Fruit fly (Drosophila melanogaster) whole organism, prepupa: Measurements from ENCODE around the gene pxb.

ENCODE experiments used
- Blimp-1 ChIP-seq: fragments of 200-800 bp; sonication (Bioruptor generic); optimal IDR thresholded peaks from 3 replicates; lab custom pipeline; 2017; ENCODE audit warnings: missing biosample characterization, missing genetic modification characterization, mild to moderate bottlenecking, moderate library complexity, missing genetic modification reagents
- CG10631 ChIP-seq: fragments of 200-800 bp; sonication (Bioruptor generic); optimal IDR thresholded peaks from 2 replicates; lab custom pipeline; 2016; ENCODE audit warnings: missing biosample characterization, missing genetic modification characterization
- CG10669 ChIP-seq: fragments of 200-800 bp; sonication (Bioruptor generic); optimal IDR thresholded peaks from 3 replicates; lab custom pipeline; 2018; ENCODE audit warnings: missing biosample characterization, mild to moderate bottlenecking, missing genetic modification characterization, moderate library complexity
- CG11294 ChIP-seq: fragments of 200-800 bp; sonication (Bioruptor generic); IDR thresholded peaks from 2 replicates; pipeline ENCODE4 v1.3.6; 2022; ENCODE audit warnings: missing biosample characterization, missing genetic modification characterization
- CG11762 ChIP-seq: fragments of 200-800 bp; sonication (Bioruptor generic); optimal IDR thresholded peaks from 3 replicates; lab custom pipeline; 2016; ENCODE audit warnings: missing biosample characterization, missing genetic modification characterization; ENCODE audit not compliant: insufficient read depth
- CG11902 ChIP-seq: fragments of 200-800 bp; sonication (Bioruptor generic); optimal IDR thresholded peaks from 3 replicates; lab custom pipeline; 2016; ENCODE audit warnings: missing biosample characterization, missing genetic modification characterization
- CG15336 ChIP-seq: fragments of 200-800 bp; sonication (Bioruptor generic); IDR thresholded peaks from 2 replicates; pipeline ENCODE4 v1.3.6; 2022; ENCODE audit warnings: missing biosample characterization, missing genetic modification characterization
- CG1621 ChIP-seq: fragments of 200-800 bp; sonication (Bioruptor generic); optimal IDR thresholded peaks from 3 replicates; lab custom pipeline; 2018; ENCODE audit warnings: missing biosample characterization, mild to moderate bottlenecking, missing genetic modification characterization
- CG16779 ChIP-seq: fragments of 200-800 bp; sonication (Bioruptor generic); optimal IDR thresholded peaks from 3 replicates; lab custom pipeline; 2017; ENCODE audit warnings: missing biosample characterization, mild to moderate bottlenecking, missing genetic modification characterization
- CG3032 ChIP-seq: fragments of 200-800 bp; optimal IDR thresholded peaks from 2 replicates; lab custom pipeline; 2019; ENCODE audit warnings: missing biosample characterization, mild to moderate bottlenecking, missing genetic modification characterization, moderate library complexity
- CG31627 ChIP-seq: fragments of 200-800 bp; sonication (Bioruptor generic); optimal IDR thresholded peaks from 3 replicates; lab custom pipeline; 2016; ENCODE audit warnings: missing biosample characterization, missing genetic modification characterization
- CG34406 ChIP-seq: fragments of 200-800 bp; sonication (Bioruptor generic); optimal IDR thresholded peaks from 3 replicates; lab custom pipeline; 2016; ENCODE audit warnings: missing biosample characterization, missing genetic modification characterization
- CG3919 ChIP-seq: fragments of 200-800 bp; sonication (Bioruptor generic); optimal IDR thresholded peaks from 3 replicates; lab custom pipeline; 2016; ENCODE audit warnings: missing biosample characterization, missing genetic modification characterization
- CG4318 ChIP-seq: fragments of 200-800 bp; sonication (Bioruptor generic); optimal IDR thresholded peaks from 3 replicates; lab custom pipeline; 2017; ENCODE audit warnings: missing biosample characterization, mild to moderate bottlenecking, missing genetic modification characterization
- CG6163 ChIP-seq: fragments of 200-800 bp; sonication (Bioruptor generic); IDR thresholded peaks from 3 replicates; pipeline ENCODE4 v1.3.6; 2022; ENCODE audit warnings: missing biosample characterization, missing genetic modification characterization
- CG6808 ChIP-seq: fragments of 200-800 bp; sonication (Bioruptor generic); optimal IDR thresholded peaks from 3 replicates; lab custom pipeline; 2017; ENCODE audit warnings: missing biosample characterization, missing genetic modification characterization, mild to moderate bottlenecking, moderate library complexity, missing genetic modification reagents
- CG6854 ChIP-seq: fragments of 200-800 bp; sonication (Bioruptor generic); optimal IDR thresholded peaks from 2 replicates; lab custom pipeline; 2017; ENCODE audit warnings: missing biosample characterization, mild to moderate bottlenecking, missing genetic modification characterization
- CG7368 ChIP-seq: fragments of 200-800 bp; sonication (Bioruptor generic); optimal IDR thresholded peaks from 3 replicates; lab custom pipeline; 2016; ENCODE audit warnings: missing biosample characterization, missing genetic modification characterization
- CG8119 ChIP-seq: fragments of 200-800 bp; sonication (Bioruptor generic); IDR thresholded peaks from 3 replicates; pipeline ENCODE4 v1.3.6; 2022; ENCODE audit warnings: missing biosample characterization, missing genetic modification characterization
- CG8319 ChIP-seq: fragments of 200-800 bp; sonication (Bioruptor generic); optimal IDR thresholded peaks from 3 replicates; lab custom pipeline; 2016; ENCODE audit warnings: missing biosample characterization, missing genetic modification characterization
- Eip75B ChIP-seq: fragments of 200-800 bp; sonication (Bioruptor generic); optimal IDR thresholded peaks from 3 replicates; lab custom pipeline; 2016; ENCODE audit warnings: missing biosample characterization, missing genetic modification characterization
- Eip78C ChIP-seq: fragments of 200-800 bp; sonication (Bioruptor generic); peaks from one replicate; lab custom pipeline; 2016; ENCODE audit warnings: missing biosample characterization, missing genetic modification characterization
- Eip93F ChIP-seq: fragments of 200-800 bp; sonication (Bioruptor generic); optimal IDR thresholded peaks from 2 replicates; lab custom pipeline; 2016; ENCODE audit warnings: missing biosample characterization, mild to moderate bottlenecking, missing genetic modification characterization
- Ets21C ChIP-seq: fragments of 200-800 bp; sonication (Bioruptor generic); optimal IDR thresholded peaks from 3 replicates; lab custom pipeline; 2016; ENCODE audit warnings: missing biosample characterization, missing genetic modification characterization
- Ets96B ChIP-seq: fragments of 200-800 bp; optimal IDR thresholded peaks from 2 replicates; lab custom pipeline; 2019; ENCODE audit warnings: missing biosample characterization, mild to moderate bottlenecking, missing genetic modification characterization, moderate library complexity
- Gug ChIP-seq: fragments of 200-800 bp; sonication (Bioruptor generic); IDR thresholded peaks from 2 replicates; pipeline ENCODE4 v1.3.6; 2022; ENCODE audit warnings: missing biosample characterization, missing genetic modification characterization
- Hr39 ChIP-seq: fragments of 200-800 bp; sonication (Bioruptor generic); optimal IDR thresholded peaks from 2 replicates; lab custom pipeline; 2016; ENCODE audit warnings: missing biosample characterization, missing genetic modification characterization
- Lpt ChIP-seq: fragments of 200-800 bp; sonication (Bioruptor generic); optimal IDR thresholded peaks from 3 replicates; lab custom pipeline; 2016; ENCODE audit warnings: missing biosample characterization, missing genetic modification characterization
- Met ChIP-seq: fragments of 200-800 bp; sonication (Bioruptor generic); optimal IDR thresholded peaks from 3 replicates; lab custom pipeline; 2016; ENCODE audit warnings: missing biosample characterization, missing genetic modification characterization
- Smox ChIP-seq: fragments of 200-800 bp; sonication (Bioruptor generic); optimal IDR thresholded peaks from 3 replicates; lab custom pipeline; 2016; ENCODE audit warnings: missing biosample characterization, missing genetic modification characterization
- Sox102F ChIP-seq: fragments of 200-800 bp; sonication (Bioruptor generic); optimal IDR thresholded peaks from 2 replicates; lab custom pipeline; 2016; ENCODE audit warnings: missing biosample characterization, mild to moderate bottlenecking, missing genetic modification characterization
- Sox14 ChIP-seq: fragments of 200-800 bp; sonication (Bioruptor generic); optimal IDR thresholded peaks from 3 replicates; lab custom pipeline; 2016; ENCODE audit warnings: missing biosample characterization, missing genetic modification characterization
- Sox15 ChIP-seq: fragments of 200-800 bp; sonication (Bioruptor generic); optimal IDR thresholded peaks from 3 replicates; lab custom pipeline; 2016; ENCODE audit warnings: missing biosample characterization, missing genetic modification characterization
- acj6 ChIP-seq: fragments of 200-800 bp; sonication (Bioruptor generic); optimal IDR thresholded peaks from 3 replicates; lab custom pipeline; 2016; ENCODE audit warnings: missing biosample characterization, missing genetic modification characterization
- cyc ChIP-seq: fragments of 200-800 bp; sonication (Bioruptor generic); optimal IDR thresholded peaks from 3 replicates; lab custom pipeline; 2016; ENCODE audit warnings: missing biosample characterization, missing genetic modification characterization
- dac ChIP-seq: fragments of 200-800 bp; sonication (Bioruptor generic); optimal IDR thresholded peaks from 2 replicates; lab custom pipeline; 2017; ENCODE audit warnings: missing biosample characterization, mild to moderate bottlenecking, missing genetic modification characterization
- eg ChIP-seq: fragments of 200-800 bp; sonication (Bioruptor generic); IDR thresholded peaks from 3 replicates; pipeline ENCODE4 v1.3.6; 2022; ENCODE audit warnings: missing biosample characterization, missing genetic modification characterization
- fd59A ChIP-seq: fragments of 200-800 bp; sonication (Bioruptor generic); optimal IDR thresholded peaks from 2 replicates; lab custom pipeline; 2017; ENCODE audit warnings: missing biosample characterization, mild to moderate bottlenecking, missing genetic modification characterization, missing genetic modification reagents
- fd85E ChIP-seq: fragments of 200-800 bp; sonication (Bioruptor generic); optimal IDR thresholded peaks from 3 replicates; lab custom pipeline; 2016; ENCODE audit warnings: missing biosample characterization, missing genetic modification characterization
- fkh ChIP-seq: fragments of 200-800 bp; sonication (Bioruptor generic); optimal IDR thresholded peaks from 3 replicates; lab custom pipeline; 2017; ENCODE audit warnings: missing biosample characterization, mild to moderate bottlenecking, missing genetic modification characterization, moderate library complexity
- net ChIP-seq: fragments of 200-800 bp; sonication (Bioruptor generic); optimal IDR thresholded peaks from 3 replicates; lab custom pipeline; 2016; ENCODE audit warnings: missing biosample characterization, missing genetic modification characterization
- salr ChIP-seq, 2 experiments: fragments of 200-800 bp; sonication (Bioruptor generic); optimal IDR thresholded peaks; 3 replicates each; lab custom pipeline; 2016 to 2018; ENCODE audit warnings: missing biosample characterization in 2 of 2, missing genetic modification characterization in 2 of 2, mild to moderate bottlenecking in 1 of 2
- ss ChIP-seq, 2 experiments: fragments of 200-800 bp; sonication (Bioruptor generic); optimal IDR thresholded peaks; 2 replicates in 1 of 2; 3 replicates in 1 of 2; lab custom pipeline; 2017 to 2018; ENCODE audit warnings: mild to moderate bottlenecking in 2 of 2, missing biosample characterization in 2 of 2, missing genetic modification characterization in 2 of 2, moderate library complexity in 1 of 2
- svp ChIP-seq: fragments of 200-800 bp; sonication (Bioruptor generic); peaks from one replicate; lab custom pipeline; 2016; ENCODE audit warnings: missing biosample characterization, missing genetic modification characterization
- topi ChIP-seq: fragments of 200-800 bp; sonication (Bioruptor generic); optimal IDR thresholded peaks from 3 replicates; lab custom pipeline; 2016; ENCODE audit warnings: missing biosample characterization, missing genetic modification characterization
- vri ChIP-seq: fragments of 200-800 bp; sonication (Bioruptor generic); optimal IDR thresholded peaks from 3 replicates; lab custom pipeline; 2016; ENCODE audit warnings: missing biosample characterization, mild to moderate bottlenecking, missing genetic modification characterization

The pxb gene

dm6 chr3R:15672302-15672701 lies 6.3 kb downstream of the pxb start:
- TF ChIP-seq CG8319: no peak

dm6 chr3R:15673248-15673647 lies 7.3 kb downstream of the pxb start:
- TF ChIP-seq salr (GFP tag; optimal IDR thresholded peaks at IDR 0.05; lab: Kevin White, UChicago) (no peak), CG6854 (no peak), fkh (peak; percentile 31), CG10631 (GFP tag; lab: Kevin White, UChicago) (no peak)

dm6 chr3R:15676186-15677073 lies 10.4 kb downstream of the pxb start:
- TF ChIP-seq CG16779 (tag; lab: Kevin White, UChicago): no peak
- peak; percentile 20 for TF ChIP-seq Hr39
- TF ChIP-seq dac: no peak
- TF ChIP-seq fd85E (GFP tag; lab: Kevin White, UChicago): no peak
- no peak for TF ChIP-seq Lpt (GFP tag; lab: Kevin White, UChicago)
- TF ChIP-seq Gug (GFP tag; lab: Robert Waterston, UW): peak; percentile 75; the same call in 1 of the 2 replicates
- TF ChIP-seq fd59A (GFP tag; lab: Kevin White, UChicago): peak; percentile 32
- peak; percentile 16 for TF ChIP-seq topi (GFP tag; lab: Kevin White, UChicago)
- TF ChIP-seq Sox102F (GFP tag; lab: Kevin White, UChicago): peak; percentile 17
- no peak for TF ChIP-seq CG4318 (GFP tag; lab: Kevin White, UChicago)
- TF ChIP-seq CG10631 (GFP tag; lab: Kevin White, UChicago): peak; percentile 46
- TF ChIP-seq vri (GFP tag; lab: Kevin White, UChicago): no peak
- TF ChIP-seq Ets21C (GFP tag; lab: Kevin White, UChicago): no peak
- 0 out of 2 replicates have a peak, but pooled peaks have one; percentile 14 for TF ChIP-seq CG15336
- TF ChIP-seq Ets96B (tag; lab: Kevin White, UChicago): peak; percentile 24
- peak; percentile 49 for TF ChIP-seq eg (GFP tag; lab: Robert Waterston, UW)
- TF ChIP-seq CG34406 (GFP tag; lab: Kevin White, UChicago): peak; percentile 54
- peak in 1 of 2 experiments; percentile 22 for TF ChIP-seq ss (GFP tag; optimal IDR thresholded peaks at IDR 0.05; lab: Kevin White, UChicago)
- TF ChIP-seq CG11294: no peak
- TF ChIP-seq CG11762 (GFP tag; lab: Kevin White, UChicago): no peak
- TF ChIP-seq CG6808 (GFP tag; lab: Kevin White, UChicago): peak; percentile 0
- TF ChIP-seq CG10669 (GFP tag; lab: Kevin White, UChicago): peak; percentile 15
- no peak for TF ChIP-seq Eip93F (GFP tag; lab: Kevin White, UChicago)
- peak; percentile 79 for TF ChIP-seq fkh
- no peak for TF ChIP-seq CG6854
- TF ChIP-seq CG6163 (GFP tag; lab: Robert Waterston, UW): peak; percentile 77
- peak; percentile 53 for TF ChIP-seq net
- peak; percentile 41 for TF ChIP-seq Sox14 (GFP tag; lab: Kevin White, UChicago)
- no peak for TF ChIP-seq CG31627
- no peak for TF ChIP-seq Smox (GFP tag; lab: Kevin White, UChicago)
- no peak for TF ChIP-seq Sox15 (GFP tag; lab: Kevin White, UChicago)
- TF ChIP-seq CG3919 (GFP tag; lab: Kevin White, UChicago): peak; percentile 22
- no peak for TF ChIP-seq Blimp-1 (GFP tag; lab: Kevin White, UChicago)
- TF ChIP-seq CG7368 (GFP tag; lab: Kevin White, UChicago): no peak
- TF ChIP-seq salr (GFP tag; optimal IDR thresholded peaks at IDR 0.05; lab: Kevin White, UChicago): peak in 1 of 2 experiments; percentile 45
- TF ChIP-seq acj6: peak; percentile 38
- TF ChIP-seq CG3032 (tag; lab: Kevin White, UChicago): peak; percentile 44
- TF ChIP-seq CG8119: 0 out of 3 replicates have a peak, but pooled peaks have one; percentile 21
- no peak for TF ChIP-seq CG11902 (GFP tag; lab: Kevin White, UChicago)
- TF ChIP-seq Eip75B (GFP tag; lab: Kevin White, UChicago): peak; percentile 47
- TF ChIP-seq Met (GFP tag; lab: Kevin White, UChicago): no peak
- peak; percentile 16 for TF ChIP-seq CG1621 (tag; lab: Kevin White, UChicago)
- no peak for TF ChIP-seq cyc (GFP tag; lab: Kevin White, UChicago)
- TF ChIP-seq Eip78C (GFP tag; lab: Kevin White, UChicago): peak; percentile 91
- peak; percentile 68 for TF ChIP-seq svp
